Fruit fly (Drosophila melanogaster): ENCODE results near the gene Pten.
A peak's percentile ranks its signal among the peaks of the same experiment; 100 is the strongest.

The Pten gene

dm6 chr2L:10278658-10279057, 17.8 kb upstream of the Pten start, which contains the start of gene Utx (continued):
- TF ChIP-seq CG3995 (GFP tag; optimal IDR thresholded peaks at IDR 0.05) (peak; percentile 96), CG12219 (GFP tag; optimal IDR thresholded peaks at IDR 0.05) (no peak), HLH4C (GFP tag; IDR thresholded peaks at IDR 0.05; ENCODE audit: partially characterized antibody) (peak; percentile 78), CG8388 (GFP tag; optimal IDR thresholded peaks at IDR 0.05) (no peak), so (GFP tag; IDR thresholded peaks at IDR 0.05) (no peak), Myb (GFP tag; optimal IDR thresholded peaks at IDR 0.05) (peak; percentile 71), CG15514 (GFP tag; optimal IDR thresholded peaks at IDR 0.05) (peak; percentile 67), ato (GFP tag; IDR thresholded peaks at IDR 0.05; ENCODE audit: partially characterized antibody) (peak; percentile 62), CG8924 (tag; optimal IDR thresholded peaks at IDR 0.05) (no peak), Atf3 (GFP tag; optimal IDR thresholded peaks at IDR 0.05) (no peak), CG3847 (GFP tag; IDR thresholded peaks at IDR 0.05) (no peak), Dp (GFP tag; optimal IDR thresholded peaks at IDR 0.05) (peak; percentile 45), tx (GFP tag; optimal IDR thresholded peaks at IDR 0.05) (no peak), pfk (GFP tag; optimal IDR thresholded peaks at IDR 0.05) (peak; percentile 93), Xbp1 (GFP tag; optimal IDR thresholded peaks at IDR 0.05) (peak; percentile 41), Blimp-1 (GFP tag; optimal IDR thresholded peaks at IDR 0.05) (no peak), Neu2 (GFP tag; optimal IDR thresholded peaks at IDR 0.05; ENCODE audit: borderline replicate concordance) (no peak), CG17568 (GFP tag; optimal IDR thresholded peaks at IDR 0.05) (no peak), Elba2 (GFP tag; optimal IDR thresholded peaks at IDR 0.05) (no peak), pho (GFP tag; optimal IDR thresholded peaks at IDR 0.05) (no peak), CG6854 (GFP tag; optimal IDR thresholded peaks at IDR 0.05) (no peak), CG32532 (GFP tag; IDR thresholded peaks at IDR 0.05) (no peak), CG18476 (GFP tag; optimal IDR thresholded peaks at IDR 0.05) (no peak), Max (GFP tag; optimal IDR thresholded peaks at IDR 0.05) (no peak), fu2 (GFP tag; optimal IDR thresholded peaks at IDR 0.05) (no peak), Dll (GFP tag; IDR thresholded peaks at IDR 0.05; ENCODE audit: partially characterized antibody) (peak; percentile 74), CG7372 (GFP tag; IDR thresholded peaks at IDR 0.05) (no peak), CG1602 (GFP tag; optimal IDR thresholded peaks at IDR 0.05) (no peak), inv (GFP tag; IDR thresholded peaks at IDR 0.05; ENCODE audit: partially characterized antibody) (peak; percentile 88), phol (tag; optimal IDR thresholded peaks at IDR 0.05) (peak; percentile 29), ac (GFP tag; optimal IDR thresholded peaks at IDR 0.05) (no peak), Sry-δ (GFP tag; optimal IDR thresholded peaks at IDR 0.05) (peak; percentile 92), sisA (GFP tag; IDR thresholded peaks at IDR 0.05) (no peak), H2.0 (GFP tag; IDR thresholded peaks at IDR 0.05) (no peak), CG9797 (GFP tag; optimal IDR thresholded peaks at IDR 0.05) (no peak), aop (GFP tag; IDR thresholded peaks at IDR 0.05) (no peak), Deaf1 (tag; optimal IDR thresholded peaks at IDR 0.05) (no peak), lilli (GFP tag; optimal IDR thresholded peaks at IDR 0.05) (no peak), Rfx (GFP tag; IDR thresholded peaks at IDR 0.05) (peak; percentile 39; the same call in 1 of the 2 replicates), nerfin-2 (GFP tag; IDR thresholded peaks at IDR 0.05; ENCODE audit: partially characterized antibody) (peak; percentile 48; the same call in 1 of the 2 replicates), CG4617 (GFP tag; optimal IDR thresholded peaks at IDR 0.05; ENCODE audit: borderline replicate concordance) (peak; percentile 55), CG15011 (GFP tag; optimal IDR thresholded peaks at IDR 0.05) (no peak), CG12104 (GFP tag; optimal IDR thresholded peaks at IDR 0.05) (no peak), Eip74EF (GFP tag; optimal IDR thresholded peaks at IDR 0.05) (no peak), gro (GFP tag; optimal IDR thresholded peaks at IDR 0.05) (peak; percentile 61), MBD-R2 (GFP tag; IDR thresholded peaks at IDR 0.05) (peak; percentile 33; the same call in 1 of the 2 replicates), CG1024 (GFP tag; IDR thresholded peaks at IDR 0.05) (peak; percentile 81)
